Fruit fly (Drosophila melanogaster): Measurements from ENCODE around the gene CG31676.

- TF ChIP-seq CG14655 (GFP tag; optimal IDR thresholded peaks at IDR 0.05) (no peak), CG12605 (GFP tag; IDR thresholded peaks at IDR 0.05) (no peak), fd96Ca (GFP tag; IDR thresholded peaks at IDR 0.05) (no peak), CG32121 (GFP tag; IDR thresholded peaks at IDR 0.05) (no peak), Ets98B (GFP tag; IDR thresholded peaks at IDR 0.05) (no peak), CG4496 (GFP tag; IDR thresholded peaks at IDR 0.05) (no peak)
Observed at dm6 chr2L:20801801-20802200, 38.7 kb upstream of the CG31676 start.

Measured in whole organism, pupa.